Worm (Caenorhabditis elegans): ENCODE results near the gene csa-1.

The csa-1 gene

ce11 chrII:9352669-9353068 lies 33.1 kb upstream of the csa-1 start, which contains the start of the genes sdhb-1 and cup-15:
sdhb-1 (minus strand) TSS chrII:9352731.
cup-15 (plus strand) TSS chrII:9353000.
- TF ChIP-seq flh-1 (GFP tag; optimal IDR thresholded peaks at IDR 0.05) (no peak), M03D4.4 (tag; optimal IDR thresholded peaks at IDR 0.05) (no peak), cnd-1 (tag; optimal IDR thresholded peaks at IDR 0.05) (no peak), ceh-43 (GFP tag; optimal IDR thresholded peaks at IDR 0.05) (no peak), lsy-2 (tag; optimal IDR thresholded peaks at IDR 0.05) (no peak), nhr-76 (tag; optimal IDR thresholded peaks at IDR 0.05) (no peak), ces-1 (GFP tag; optimal IDR thresholded peaks at IDR 0.05) (no peak), mls-2 (tag; optimal IDR thresholded peaks at IDR 0.05) (no peak), ceh-83 (GFP tag; optimal IDR thresholded peaks at IDR 0.05) (no peak), elt-3 (tag; optimal IDR thresholded peaks at IDR 0.05) (no peak), hlh-1 (tag; optimal IDR thresholded peaks at IDR 0.05) (no peak), sptf-1 (tag; optimal IDR thresholded peaks at IDR 0.05) (no peak), mep-1 (tag; optimal IDR thresholded peaks at IDR 0.05) (no peak), nhr-12 (tag; optimal IDR thresholded peaks at IDR 0.05) (no peak), ceh-39 (tag; optimal IDR thresholded peaks at IDR 0.05) (no peak), ztf-11 (tag; optimal IDR thresholded peaks at IDR 0.05) (no peak)

DNA sequence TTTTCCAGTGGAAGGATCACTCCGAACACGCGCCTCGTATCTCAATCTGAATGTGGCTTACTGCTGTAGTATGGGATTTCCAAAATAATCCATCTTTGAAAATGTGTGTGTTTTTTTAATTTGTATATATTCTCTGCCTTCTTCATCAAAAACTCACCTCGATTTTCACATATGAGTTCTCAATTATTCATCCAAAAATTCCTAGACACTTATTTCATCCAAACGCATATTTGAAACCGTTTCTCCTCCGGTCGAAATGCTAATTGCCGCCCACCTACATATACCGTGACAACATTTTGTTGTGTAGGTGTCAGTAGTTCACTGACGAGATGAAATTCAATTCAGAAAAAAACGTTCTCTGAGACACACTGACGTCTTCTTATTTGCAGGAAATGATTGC lies 27.9 kb upstream of the csa-1 start:
- TF ChIP-seq mls-2 (tag; optimal IDR thresholded peaks at IDR 0.05) (no peak), pha-4 (tag; optimal IDR thresholded peaks at IDR 0.05) (no peak), lin-32 (GFP tag; optimal IDR thresholded peaks at IDR 0.05) (no peak), ceh-43 (GFP tag; optimal IDR thresholded peaks at IDR 0.05) (no peak), nhr-237 (tag; optimal IDR thresholded peaks at IDR 0.05) (no peak), M03D4.4 (tag; optimal IDR thresholded peaks at IDR 0.05) (no peak)

ce11 chrII:9346490-9346889 lies 27.0 kb upstream of the csa-1 start, which contains the start of gene F42A8.1:
F42A8.1 (minus strand) TSS chrII:9346590.
- TF ChIP-seq mab-5 (tag; optimal IDR thresholded peaks at IDR 0.05) (no peak), unc-120 (tag; optimal IDR thresholded peaks at IDR 0.05; ENCODE audit: poor library complexity, severe bottlenecking) (no peak), elt-3 (tag; optimal IDR thresholded peaks at IDR 0.05) (no peak), bed-3 (GFP tag; optimal IDR thresholded peaks at IDR 0.05) (no peak), unc-39 (tag; optimal IDR thresholded peaks at IDR 0.05) (no peak), zip-8 (tag; optimal IDR thresholded peaks at IDR 0.05) (no peak), elt-1 (tag; optimal IDR thresholded peaks at IDR 0.05; ENCODE audit: borderline replicate concordance, insufficient read depth) (no peak)

ce11 chrII:9345794-9346193 lies 26.3 kb upstream of the csa-1 start:
- TF ChIP-seq hlh-1 (tag; optimal IDR thresholded peaks at IDR 0.05) (no peak), ceh-43 (GFP tag; optimal IDR thresholded peaks at IDR 0.05) (no peak)

ce11 chrII:9345116-9345515 lies 25.6 kb upstream of the csa-1 start:
- no peak for TF ChIP-seq zip-8 (tag; optimal IDR thresholded peaks at IDR 0.05)

ce11 chrII:9343955-9344354 lies 24.4 kb upstream of the csa-1 start:
- peak; percentile 20 for TF ChIP-seq elt-3 (tag; optimal IDR thresholded peaks at IDR 0.05)
- TF ChIP-seq lsy-2 (tag; optimal IDR thresholded peaks at IDR 0.05) = no peak

DNA sequence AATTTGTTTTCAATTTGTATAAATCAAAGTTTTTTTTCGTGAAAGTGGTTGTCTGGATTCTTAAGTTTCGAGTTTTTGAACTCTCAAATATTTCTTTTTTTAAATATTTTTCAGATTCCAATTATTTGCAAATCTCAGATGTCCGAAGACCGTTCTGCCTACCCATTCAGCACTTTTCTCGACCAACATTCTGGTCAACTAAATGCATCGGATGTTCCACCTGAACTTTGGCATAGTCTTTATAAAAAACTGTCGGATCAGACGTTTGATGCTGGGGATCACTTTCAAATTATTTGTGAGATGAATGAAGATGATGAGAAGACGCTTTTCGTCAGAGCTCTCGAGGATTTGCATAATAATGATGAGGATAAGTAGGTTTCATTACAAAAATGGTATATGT lies 19.3 kb upstream of the csa-1 start, which contains the start of gene ttll-12:
ttll-12 (plus strand) TSS at position 139 of the 400 bp plus-strand sequence.
- TF ChIP-seq drap-1 (GFP tag; optimal IDR thresholded peaks at IDR 0.05) (no peak), lin-13 (tag; optimal IDR thresholded peaks at IDR 0.05) (no peak), pha-4 (tag; optimal IDR thresholded peaks at IDR 0.05) (no peak), nhr-28 (tag; optimal IDR thresholded peaks at IDR 0.05) (no peak), ces-1 (GFP tag; optimal IDR thresholded peaks at IDR 0.05) (no peak), ham-2 (GFP tag; optimal IDR thresholded peaks at IDR 0.05) (no peak), ceh-39 (tag; optimal IDR thresholded peaks at IDR 0.05) (no peak)
